Worm (Caenorhabditis elegans): ENCODE measurements around the gene R07B1.5.

- TF ChIP-seq daf-19 (GFP tag; conservative IDR thresholded peaks at IDR 0.05) (no peak), duxl-1 (tag; optimal IDR thresholded peaks at IDR 0.05; ENCODE audit: poor library complexity) (no peak), pha-4 (GFP tag; IDR thresholded peaks at IDR 0.05) (no peak), pha-4 (tag; optimal IDR thresholded peaks at IDR 0.05) (no peak), skn-1 (tag; optimal IDR thresholded peaks at IDR 0.05) (no peak), ceh-82 (tag; optimal IDR thresholded peaks at IDR 0.05) (no peak), pqm-1 (tag; optimal IDR thresholded peaks at IDR 0.05) (no peak), egl-27 (tag; optimal IDR thresholded peaks at IDR 0.05) (no peak), lsy-2 (tag; optimal IDR thresholded peaks at IDR 0.05) (no peak), fos-1 (tag; optimal IDR thresholded peaks at IDR 0.05) (no peak), spr-3 (GFP tag; optimal IDR thresholded peaks at IDR 0.05) (no peak)
Observed at ce11 chrX:9843568-9843967, 19.8 kb upstream of the R07B1.5 start.
